Fruit fly (Drosophila melanogaster): ENCODE measurements around the gene CG32563.

CG32563 gene

DNA sequence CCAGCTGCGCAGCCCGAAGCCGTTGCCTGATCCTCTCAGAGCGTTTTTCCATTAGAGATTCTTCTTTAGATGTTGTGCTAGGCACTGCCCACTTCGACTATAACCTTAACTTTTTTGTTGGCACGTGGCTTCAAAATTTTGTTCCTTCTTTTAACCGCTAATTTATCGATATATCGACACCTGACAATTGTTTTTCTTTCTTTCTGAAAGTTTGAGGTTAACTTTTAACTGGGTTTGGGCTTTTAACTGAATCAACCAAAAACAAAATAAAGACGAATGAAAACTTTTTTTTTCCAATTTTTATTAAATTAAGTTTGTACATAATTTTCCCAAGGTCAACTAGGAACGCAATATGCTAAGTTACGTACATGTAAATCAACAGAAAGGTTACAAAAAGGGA lies 38.7 kb downstream of the CG32563 start, which contains the start of gene CG42854:
Gene CG42854, minus strand, starts transcription at position 101 of the 400 bp plus-strand sequence.
- TF ChIP-seq OdsH (GFP tag; optimal IDR thresholded peaks at IDR 0.05) = no peak

DNA sequence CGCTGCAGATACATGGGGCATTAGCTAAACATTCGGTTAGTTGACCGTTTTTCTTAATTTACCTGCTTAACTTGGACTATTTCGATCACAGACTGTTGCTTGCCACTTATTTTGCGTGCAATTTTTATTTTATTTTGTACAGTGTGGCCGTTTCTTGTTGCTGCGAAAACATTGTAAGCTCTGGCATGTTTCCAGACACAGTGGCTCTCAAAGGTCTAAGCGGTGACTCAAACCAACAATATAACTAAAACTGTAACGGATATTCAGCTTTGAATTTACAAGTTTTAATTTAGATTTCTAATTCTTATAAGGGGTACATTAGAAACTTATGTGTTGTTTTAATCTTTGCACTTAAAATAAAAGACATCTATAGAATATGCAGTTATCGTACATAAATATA lies 41.1 kb downstream of the CG32563 start, which contains the start of gene CG8675:
Gene CG8675, minus strand, starts transcription at position 177 of the 400 bp plus-strand sequence.
- TF ChIP-seq Myc (optimal IDR thresholded peaks at IDR 0.05) = peak; percentile 86
- no peak for TF ChIP-seq br (GFP tag; optimal IDR thresholded peaks at IDR 0.05)
- no peak for TF ChIP-seq lola (GFP tag; optimal IDR thresholded peaks at IDR 0.05)

DNA sequence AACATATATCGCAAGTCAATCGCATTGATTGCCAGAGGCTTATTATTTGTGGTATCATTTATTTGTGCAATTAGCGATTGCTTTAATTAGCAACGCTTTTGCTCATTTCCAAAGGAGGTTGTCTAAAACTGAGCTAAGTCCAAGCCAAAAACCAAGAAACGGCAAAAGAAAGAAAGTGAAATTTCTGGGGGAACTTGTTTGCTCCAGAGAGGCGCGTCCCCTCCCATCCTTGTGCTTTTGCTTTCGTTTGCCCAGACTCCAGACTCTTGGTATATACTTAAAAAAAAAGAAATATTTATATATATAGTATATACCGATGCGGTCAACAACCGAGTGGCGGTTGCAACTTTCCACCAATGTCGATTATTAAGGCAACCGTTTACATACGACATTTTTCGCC lies 45.9 kb downstream of the CG32563 start:
- TF ChIP-seq Myc (optimal IDR thresholded peaks at IDR 0.05) (no peak), Hnf4 (GFP tag; optimal IDR thresholded peaks at IDR 0.05) (no peak), Dfd (GFP tag; optimal IDR thresholded peaks at IDR 0.05) (no peak), ey (GFP tag; optimal IDR thresholded peaks at IDR 0.05) (no peak), jim (GFP tag; optimal IDR thresholded peaks at IDR 0.05) (no peak), Hr78 (GFP tag; optimal IDR thresholded peaks at IDR 0.05) (no peak), sv (GFP tag; optimal IDR thresholded peaks at IDR 0.05) (no peak), CG9705 (GFP tag; optimal IDR thresholded peaks at IDR 0.05) (no peak), pan (optimal IDR thresholded peaks at IDR 0.05) (no peak), dsf (GFP tag; optimal IDR thresholded peaks at IDR 0.05; ENCODE audit: borderline replicate concordance) (no peak), GATAd (GFP tag; optimal IDR thresholded peaks at IDR 0.05) (no peak), lola (GFP tag; optimal IDR thresholded peaks at IDR 0.05) (no peak), psq (GFP tag; optimal IDR thresholded peaks at IDR 0.05) (no peak), brk (GFP tag; optimal IDR thresholded peaks at IDR 0.05) (no peak), h (GFP tag; optimal IDR thresholded peaks at IDR 0.05) (no peak), dl (GFP tag; optimal IDR thresholded peaks at IDR 0.05; ENCODE audit: insufficient read depth in 1 of 2, partially characterized antibody in 2 of 2) (no peak), Sp1 (GFP tag; optimal IDR thresholded peaks at IDR 0.05) (no peak), CrebA (GFP tag; optimal IDR thresholded peaks at IDR 0.05; ENCODE audit: borderline replicate concordance) (no peak), dmrt93B (GFP tag; optimal IDR thresholded peaks at IDR 0.05) (no peak), OdsH (GFP tag; optimal IDR thresholded peaks at IDR 0.05) (no peak)

DNA sequence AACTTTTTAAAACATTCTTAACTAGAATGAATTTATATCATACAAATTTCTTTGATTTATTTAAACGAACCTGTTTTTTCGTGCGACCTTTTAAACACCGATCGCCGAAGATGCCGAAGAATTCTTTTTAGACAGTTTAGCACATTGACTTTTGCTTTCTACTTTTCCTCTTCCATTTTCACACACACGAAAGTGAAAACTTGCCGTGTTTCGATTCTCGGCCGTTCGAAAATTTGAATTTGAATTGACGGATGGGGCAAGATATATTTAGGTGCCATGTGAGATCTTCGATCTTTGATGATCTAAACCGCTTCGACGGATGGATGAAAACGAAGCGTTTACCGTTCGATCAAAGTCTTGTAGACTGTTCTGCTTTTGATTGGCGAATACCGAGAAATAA lies 47.4 kb downstream of the CG32563 start:
- no peak for TF ChIP-seq OdsH (GFP tag; optimal IDR thresholded peaks at IDR 0.05)
- no peak for TF ChIP-seq ey (GFP tag; optimal IDR thresholded peaks at IDR 0.05)
- TF ChIP-seq h (GFP tag; optimal IDR thresholded peaks at IDR 0.05) = no peak

Data from whole organism, wandering third instar larva.